Fruit fly (Drosophila melanogaster): ENCODE measurements around the gene goe.

dm6 chrX:16791920-16792829, 40.5 kb upstream of the goe start, which contains the start of gene CG4768:
- TF ChIP-seq Mio (GFP tag; optimal IDR thresholded peaks at IDR 0.05) (no peak), psq (GFP tag; optimal IDR thresholded peaks at IDR 0.05) (no peak)

All from whole organism, wandering third instar larva.